Worm (Caenorhabditis elegans) whole organism, L1 larva: ENCODE data around the gene glb-22.

Experiments used
- C04F5.9 ChIP-seq: sonication (generic microtip); optimal IDR thresholded peaks from 2 replicates; lab custom pipeline; 2016; ENCODE audit warnings: missing genetic modification characterization, missing compliant biosample characterization
- Y116A8C.19 ChIP-seq: sonication (generic microtip); optimal IDR thresholded peaks from 2 replicates; lab custom pipeline; 2016; ENCODE audit warnings: missing compliant biosample characterization, missing genetic modification characterization, borderline replicate concordance
- aha-1 ChIP-seq: fragments of 150-350 bp; optimal IDR thresholded peaks from 2 replicates; lab custom pipeline; 2014; ENCODE audit warnings: missing biosample characterization, missing genetic modification characterization
- aly-2 ChIP-seq: fragments of 150-350 bp; optimal IDR thresholded peaks from 2 replicates; lab custom pipeline; 2014; ENCODE audit warnings: missing biosample characterization, missing genetic modification characterization
- blmp-1 ChIP-seq: fragments of 150-350 bp; optimal IDR thresholded peaks from 2 replicates; lab custom pipeline; 2014; ENCODE audit warnings: missing biosample characterization, missing genetic modification characterization
- ces-1 ChIP-seq: fragments of 150-350 bp; optimal IDR thresholded peaks from 2 replicates; lab custom pipeline; 2014; ENCODE audit warnings: missing biosample characterization, missing genetic modification reagents, missing genetic modification characterization
- efl-1 ChIP-seq, 4 experiments: fragments of 150-350 bp; optimal IDR thresholded peaks in 3 of 4; peaks in 1 of 4; 1 replicate in 1 of 4; 2 replicates in 3 of 4; lab custom pipeline; 2014; ENCODE audit warnings: missing biosample characterization in 2 of 4, missing genetic modification characterization in 2 of 4, missing genetic modification reagents in 2 of 4
- egl-27 ChIP-seq, 2 experiments: fragments of 150-350 bp in 1 of 2; sonication (generic microtip); optimal IDR thresholded peaks; 3 replicates each; lab custom pipeline; 2017 to 2018; ENCODE audit warnings: missing biosample characterization in 2 of 2, missing genetic modification characterization in 2 of 2, missing genetic modification reagents in 2 of 2
- elt-2 ChIP-seq: sonication (generic microtip); optimal IDR thresholded peaks from 2 replicates; lab custom pipeline; 2016; ENCODE audit warnings: missing genetic modification characterization, mild to moderate bottlenecking, inconsistent platforms, missing compliant biosample characterization, missing genetic modification reagents
- ets-5 ChIP-seq: fragments of 200-800 bp; sonication (Bioruptor generic); IDR thresholded peaks from 2 replicates; pipeline ENCODE4 v1.3.6; 2022; ENCODE audit warnings: missing genetic modification characterization, missing compliant biosample characterization
- fkh-10 ChIP-seq: sonication (generic microtip); optimal IDR thresholded peaks from 2 replicates; lab custom pipeline; 2017; ENCODE audit warnings: missing biosample characterization, missing genetic modification reagents, missing genetic modification characterization
- fos-1 ChIP-seq: fragments of 150-350 bp; optimal IDR thresholded peaks from 2 replicates; lab custom pipeline; 2014; ENCODE audit warnings: missing biosample characterization, missing genetic modification characterization
- hlh-4 ChIP-seq: sonication (generic microtip); optimal IDR thresholded peaks from 2 replicates; lab custom pipeline; 2016; ENCODE audit warnings: mild to moderate bottlenecking, missing genetic modification characterization, missing compliant biosample characterization
- jun-1 ChIP-seq: fragments of 150-350 bp; optimal IDR thresholded peaks from 2 replicates; lab custom pipeline; 2014; ENCODE audit warnings: missing biosample characterization, missing genetic modification reagents, missing genetic modification characterization
- lin-14 ChIP-seq: fragments of 200-800 bp; sonication (Bioruptor generic); optimal IDR thresholded peaks from 2 replicates; lab custom pipeline; 2018; ENCODE audit warnings: mild to moderate bottlenecking, missing genetic modification characterization, moderate library complexity, missing compliant biosample characterization
- lin-39 ChIP-seq: fragments of 150-350 bp; optimal IDR thresholded peaks from 2 replicates; lab custom pipeline; 2014; ENCODE audit warnings: missing biosample characterization, missing genetic modification reagents, missing genetic modification characterization
- mab-9 ChIP-seq: fragments of 200-800 bp; sonication (Bioruptor generic); IDR thresholded peaks from 2 replicates; pipeline ENCODE4 v1.3.6; 2022; ENCODE audit warnings: missing genetic modification reagents, missing genetic modification characterization, missing compliant biosample characterization
- mef-2 ChIP-seq: fragments of 150-350 bp; optimal IDR thresholded peaks from 2 replicates; lab custom pipeline; 2014; ENCODE audit warnings: missing biosample characterization, missing genetic modification characterization
- nhr-19 ChIP-seq: fragments of 200-800 bp; sonication (Bioruptor generic); conservative IDR thresholded peaks from 2 replicates; pipeline ENCODE4 v1.3.6; 2022; ENCODE audit warnings: missing genetic modification characterization, missing compliant biosample characterization
- nhr-20 ChIP-seq: sonication (generic microtip); optimal IDR thresholded peaks from 2 replicates; lab custom pipeline; 2016; ENCODE audit warnings: mild to moderate bottlenecking, missing genetic modification characterization, missing compliant biosample characterization
- nhr-237 ChIP-seq: fragments of 150-350 bp; optimal IDR thresholded peaks from 2 replicates; lab custom pipeline; 2014; ENCODE audit warnings: missing biosample characterization, missing genetic modification characterization
- nhr-47 ChIP-seq: sonication (generic microtip); optimal IDR thresholded peaks from 2 replicates; lab custom pipeline; 2016; ENCODE audit warnings: mild to moderate bottlenecking, missing genetic modification characterization, moderate library complexity, missing compliant biosample characterization
- nhr-71 ChIP-seq: sonication (generic microtip); optimal IDR thresholded peaks from 2 replicates; lab custom pipeline; 2016; ENCODE audit warnings: mild to moderate bottlenecking, missing genetic modification characterization, moderate library complexity, missing compliant biosample characterization
- nhr-85 ChIP-seq: sonication (generic microtip); peaks from one replicate; lab custom pipeline; 2016; ENCODE audit warnings: missing genetic modification characterization, inconsistent platforms, missing compliant biosample characterization
- pag-3 ChIP-seq: sonication (generic microtip); optimal IDR thresholded peaks from 2 replicates; lab custom pipeline; 2017; ENCODE audit warnings: missing genetic modification characterization, mild to moderate bottlenecking, missing compliant biosample characterization, antibody characterized with exemption, borderline replicate concordance; ENCODE audit not compliant: insufficient read depth
- pax-3 ChIP-seq: fragments of 200-800 bp; sonication (Bioruptor generic); optimal IDR thresholded peaks from 2 replicates; lab custom pipeline; 2018; ENCODE audit warnings: mild to moderate bottlenecking, missing genetic modification characterization, moderate library complexity, missing compliant biosample characterization
- rnt-1 ChIP-seq: sonication (generic microtip); optimal IDR thresholded peaks from 2 replicates; lab custom pipeline; 2016; ENCODE audit warnings: mild to moderate bottlenecking, missing genetic modification characterization, moderate library complexity, missing compliant biosample characterization
- skn-1 ChIP-seq: fragments of 150-350 bp; optimal IDR thresholded peaks from 2 replicates; lab custom pipeline; 2014; ENCODE audit warnings: missing biosample characterization, missing genetic modification characterization
- snu-23 ChIP-seq: sonication (generic microtip); optimal IDR thresholded peaks from 2 replicates; lab custom pipeline; 2016; ENCODE audit warnings: missing genetic modification characterization, missing compliant biosample characterization
- sox-4 ChIP-seq: sonication (generic microtip); optimal IDR thresholded peaks from 2 replicates; lab custom pipeline; 2016; ENCODE audit warnings: missing genetic modification characterization, missing compliant biosample characterization
- sup-37 ChIP-seq: fragments of 200-800 bp; sonication (Bioruptor generic); optimal IDR thresholded peaks from 2 replicates; lab custom pipeline; 2018; ENCODE audit warnings: mild to moderate bottlenecking, missing genetic modification characterization, missing compliant biosample characterization
- unc-130 ChIP-seq: fragments of 150-350 bp; optimal IDR thresholded peaks from 2 replicates; lab custom pipeline; 2017; ENCODE audit warnings: missing biosample characterization, missing genetic modification characterization, inconsistent platforms
- unc-30 ChIP-seq: sonication (generic microtip); optimal IDR thresholded peaks from 2 replicates; lab custom pipeline; 2017; ENCODE audit warnings: missing biosample characterization, missing genetic modification characterization
- unc-98 ChIP-seq: fragments of 200-800 bp; sonication (Bioruptor generic); IDR thresholded peaks from 2 replicates; pipeline ENCODE4 v1.3.6; 2022; ENCODE audit warnings: missing genetic modification characterization, missing compliant biosample characterization
- zag-1 ChIP-seq: fragments of 150-350 bp; optimal IDR thresholded peaks from 2 replicates; lab custom pipeline; 2014; ENCODE audit warnings: missing biosample characterization, missing genetic modification characterization
- zip-4 ChIP-seq: fragments of 200-800 bp; sonication (Bioruptor generic); optimal IDR thresholded peaks from 2 replicates; lab custom pipeline; 2018; ENCODE audit warnings: mild to moderate bottlenecking, missing genetic modification characterization, moderate library complexity, missing compliant biosample characterization
- ztf-11 ChIP-seq, 2 experiments: sonication (generic microtip); optimal IDR thresholded peaks; 2 replicates each; lab custom pipeline; 2016 to 2017; ENCODE audit warnings: missing genetic modification characterization in 2 of 2, missing biosample characterization in 1 of 2, missing compliant biosample characterization in 1 of 2
- ztf-4 ChIP-seq: fragments of 150-350 bp; optimal IDR thresholded peaks from 2 replicates; lab custom pipeline; 2014; ENCODE audit warnings: missing biosample characterization, missing genetic modification characterization

The glb-22 gene

ce11 chrV:14620311-14620710 is 20.2 kb downstream of the glb-22 start:
- TF ChIP-seq fkh-10 (GFP tag; lab: Kevin White, UChicago) (peak; percentile 80), jun-1 (no peak), lin-14 (GFP tag; lab: Kevin White, UChicago) (peak; percentile 53)

ce11 chrV:14620835-14621234 is 20.8 kb downstream of the glb-22 start, which contains the start of gene hot-1:
TSS of gene hot-1 (plus strand) at chrV:14621135.
- no peak for TF ChIP-seq ztf-4 (tag; lab: Kevin White, UChicago)
- TF ChIP-seq egl-27 (tag; optimal IDR thresholded peaks at IDR 0.05; lab: Kevin White, UChicago), result no peak
- no peak for TF ChIP-seq hlh-4 (tag; lab: Kevin White, UChicago)
- TF ChIP-seq sox-4 (tag; lab: Kevin White, UChicago), result no peak
- TF ChIP-seq sup-37 (GFP tag; lab: Kevin White, UChicago), result no peak

ce11 chrV:14625662-14626061 is 25.6 kb downstream of the glb-22 start:
- TF ChIP-seq Y116A8C.19 (tag; lab: Kevin White, UChicago) (no peak), ztf-11 (tag; optimal IDR thresholded peaks at IDR 0.05; lab: Kevin White, UChicago) (no peak), unc-130 (tag; lab: Kevin White, UChicago) (peak; percentile 6), pax-3 (no peak), ets-5 (no peak), C04F5.9 (tag; lab: Kevin White, UChicago) (no peak), nhr-47 (tag; lab: Kevin White, UChicago) (no peak), nhr-19 (GFP tag; lab: Robert Waterston, UW) (no peak), aha-1 (tag; lab: Kevin White, UChicago) (no peak), skn-1 (tag; lab: Kevin White, UChicago) (no peak), unc-98 (no peak), rnt-1 (tag; lab: Kevin White, UChicago) (peak; percentile 66), lin-39 (tag; lab: Kevin White, UChicago) (no peak), zip-4 (no peak), mef-2 (tag; lab: Kevin White, UChicago) (no peak), mab-9 (GFP tag; lab: Robert Waterston, UW) (no peak), jun-1 (no peak), lin-14 (GFP tag; lab: Kevin White, UChicago) (peak; percentile 63), nhr-71 (tag; lab: Kevin White, UChicago) (peak; percentile 55), nhr-20 (tag; lab: Kevin White, UChicago) (no peak), zag-1 (tag; lab: Kevin White, UChicago) (no peak), unc-30 (tag; lab: Kevin White, UChicago) (no peak), pag-3 (tag; lab: Kevin White, UChicago) (peak; percentile 67), snu-23 (GFP tag; lab: Kevin White, UChicago) (no peak)

- TF ChIP-seq aly-2 (tag; lab: Kevin White, UChicago), result no peak
- TF ChIP-seq ces-1 (GFP tag; lab: Kevin White, UChicago), result no peak
- TF ChIP-seq ztf-4 (tag; lab: Kevin White, UChicago), result no peak
- no peak for TF ChIP-seq elt-2 (tag; lab: Kevin White, UChicago)
- TF ChIP-seq fos-1 (tag; lab: Kevin White, UChicago), result no peak
- TF ChIP-seq nhr-19 (GFP tag; lab: Robert Waterston, UW), result no peak
- no peak for TF ChIP-seq unc-98
- no peak for TF ChIP-seq C04F5.9 (tag; lab: Kevin White, UChicago)
- TF ChIP-seq mef-2 (tag; lab: Kevin White, UChicago), result no peak
Observed at ce11 chrV:14631588-14631987, 31.5 kb downstream of the glb-22 start, which contains the start of gene F43D2.3. TSS of gene F43D2.3 (plus strand) at chrV:14631888.

- TF ChIP-seq lin-14 (GFP tag; lab: Kevin White, UChicago), result peak; percentile 49
- no peak for TF ChIP-seq zag-1 (tag; lab: Kevin White, UChicago)
- peak; percentile 95 for TF ChIP-seq blmp-1 (tag; lab: Kevin White, UChicago)
- TF ChIP-seq mab-9 (GFP tag; lab: Robert Waterston, UW), result 0 out of 2 replicates have a peak, but pooled peaks have one; percentile 24
- no peak for TF ChIP-seq efl-1 (optimal IDR thresholded peaks at IDR 0.05; lab: Kevin White, UChicago)
- peak in 1 of 2 experiments; percentile 64 for TF ChIP-seq efl-1 (GFP tag; optimal IDR thresholded peaks at IDR 0.05 in 1 of 2; lab: Kevin White, UChicago)
- peak; percentile 54 for TF ChIP-seq nhr-85 (tag; lab: Kevin White, UChicago)
- no peak for TF ChIP-seq nhr-237
- TF ChIP-seq, all 84 proteins: peak for 5
Observed at ce11 chrV:14633319-14633718, 33.2 kb downstream of the glb-22 start.
